Worm (Caenorhabditis elegans) whole organism, L3 larva: ENCODE data around the gene F22B5.4.

Experiments
- R02D3.7 ChIP-seq: fragments of 150-350 bp; optimal IDR thresholded peaks from 2 replicates; lab custom pipeline; 2014; ENCODE audit warnings: missing biosample characterization, missing genetic modification characterization
- ZK546.5 ChIP-seq: sonication (generic microtip); optimal IDR thresholded peaks from 2 replicates; lab custom pipeline; 2017; ENCODE audit warnings: missing biosample characterization, missing genetic modification characterization
- aly-2 ChIP-seq: fragments of 150-350 bp; optimal IDR thresholded peaks from 2 replicates; lab custom pipeline; 2014; ENCODE audit warnings: missing biosample characterization, missing genetic modification characterization
- ceh-16 ChIP-seq: sonication (generic microtip); optimal IDR thresholded peaks from 2 replicates; lab custom pipeline; 2017; ENCODE audit warnings: missing biosample characterization, missing genetic modification characterization
- ceh-28 ChIP-seq: fragments of 150-350 bp; optimal IDR thresholded peaks from 2 replicates; lab custom pipeline; 2014; ENCODE audit warnings: missing biosample characterization, missing genetic modification reagents, missing genetic modification characterization
- ceh-82 ChIP-seq: fragments of 150-350 bp; optimal IDR thresholded peaks from 2 replicates; lab custom pipeline; 2014; ENCODE audit warnings: missing biosample characterization, missing genetic modification characterization
- daf-12 ChIP-seq: fragments of 150-350 bp; optimal IDR thresholded peaks from 2 replicates; lab custom pipeline; 2014; ENCODE audit warnings: missing biosample characterization, missing genetic modification reagents, missing genetic modification characterization
- egl-5 ChIP-seq: fragments of 150-350 bp; optimal IDR thresholded peaks from 2 replicates; lab custom pipeline; 2017; ENCODE audit warnings: missing biosample characterization, missing genetic modification reagents, missing genetic modification characterization, inconsistent platforms
- elt-1 ChIP-seq: fragments of 150-350 bp; optimal IDR thresholded peaks from 2 replicates; lab custom pipeline; 2014; ENCODE audit warnings: missing biosample characterization, missing genetic modification characterization
- elt-2 ChIP-seq: sonication (generic microtip); optimal IDR thresholded peaks from 2 replicates; lab custom pipeline; 2016; ENCODE audit warnings: missing genetic modification reagents, mild to moderate bottlenecking, missing genetic modification characterization, missing compliant biosample characterization
- elt-3 ChIP-seq, 3 experiments: fragments of 150-350 bp in 1 of 3; sonication (generic microtip) in 2 of 3; optimal IDR thresholded peaks; 2 replicates in 2 of 3; 4 replicates in 1 of 3; lab custom pipeline; 2014 to 2017; ENCODE audit warnings: missing biosample characterization in 3 of 3, missing genetic modification characterization in 3 of 3
- fkh-2 ChIP-seq: fragments of 150-350 bp; optimal IDR thresholded peaks from 2 replicates; lab custom pipeline; 2014; ENCODE audit warnings: missing biosample characterization, missing genetic modification reagents, missing genetic modification characterization
- fos-1 ChIP-seq: fragments of 150-350 bp; optimal IDR thresholded peaks from 2 replicates; lab custom pipeline; 2014; ENCODE audit warnings: missing biosample characterization, missing genetic modification characterization
- hmg-11 ChIP-seq: sonication (generic microtip); optimal IDR thresholded peaks from 2 replicates; lab custom pipeline; 2016; ENCODE audit warnings: missing genetic modification characterization, missing compliant biosample characterization
- jun-1 ChIP-seq: fragments of 150-350 bp; optimal IDR thresholded peaks from 2 replicates; lab custom pipeline; 2014; ENCODE audit warnings: missing biosample characterization, missing genetic modification reagents, missing genetic modification characterization
- lin-15B ChIP-seq: fragments of 150-350 bp; optimal IDR thresholded peaks from 2 replicates; lab custom pipeline; 2014; ENCODE audit warnings: missing biosample characterization, missing genetic modification characterization
- lin-39 ChIP-seq: fragments of 150-350 bp; optimal IDR thresholded peaks from 2 replicates; lab custom pipeline; 2018; ENCODE audit warnings: missing biosample characterization, missing genetic modification reagents, missing genetic modification characterization
- mdl-1 ChIP-seq: fragments of 150-350 bp; optimal IDR thresholded peaks from 2 replicates; lab custom pipeline; 2014; ENCODE audit warnings: missing biosample characterization, missing genetic modification characterization
- nhr-11 ChIP-seq: fragments of 150-350 bp; optimal IDR thresholded peaks from 2 replicates; lab custom pipeline; 2014; ENCODE audit warnings: missing biosample characterization, missing genetic modification characterization
- nhr-23 ChIP-seq: fragments of 150-350 bp; optimal IDR thresholded peaks from 2 replicates; lab custom pipeline; 2014; ENCODE audit warnings: missing biosample characterization, missing genetic modification reagents, missing genetic modification characterization
- nhr-237 ChIP-seq: fragments of 150-350 bp; optimal IDR thresholded peaks from 2 replicates; lab custom pipeline; 2014; ENCODE audit warnings: missing biosample characterization, missing genetic modification characterization
- nhr-25 ChIP-seq: sonication (generic microtip); optimal IDR thresholded peaks from 2 replicates; lab custom pipeline; 2017; ENCODE audit warnings: missing biosample characterization, missing genetic modification characterization
- nhr-43 ChIP-seq: sonication (generic microtip); optimal IDR thresholded peaks from 2 replicates; lab custom pipeline; 2016; ENCODE audit warnings: mild to moderate bottlenecking, missing genetic modification characterization, missing compliant biosample characterization; ENCODE audit not compliant: poor library complexity, severe bottlenecking
- nhr-67 ChIP-seq: fragments of 150-350 bp; optimal IDR thresholded peaks from 2 replicates; lab custom pipeline; 2014; ENCODE audit warnings: missing biosample characterization, missing genetic modification characterization
- pha-4 ChIP-seq: fragments of 150-350 bp; optimal IDR thresholded peaks from 2 replicates; lab custom pipeline; 2014; ENCODE audit warnings: missing biosample characterization, missing genetic modification reagents, missing genetic modification characterization
- pqm-1 ChIP-seq: fragments of 150-350 bp; optimal IDR thresholded peaks from 2 replicates; lab custom pipeline; 2017; ENCODE audit warnings: missing biosample characterization, missing genetic modification characterization, inconsistent platforms
- sea-2 ChIP-seq: fragments of 150-350 bp; sonication (generic microtip); optimal IDR thresholded peaks from 4 replicates; lab custom pipeline; 2014; ENCODE audit warnings: missing biosample characterization, missing genetic modification reagents, missing genetic modification characterization
- skn-1 ChIP-seq: fragments of 150-350 bp; optimal IDR thresholded peaks from 2 replicates; lab custom pipeline; 2014; ENCODE audit warnings: missing biosample characterization, missing genetic modification characterization
- snpc-4 ChIP-seq: fragments of 150-350 bp; optimal IDR thresholded peaks from 2 replicates; lab custom pipeline; 2014; ENCODE audit warnings: missing biosample characterization, missing genetic modification characterization
- tbx-2 ChIP-seq: sonication (generic microtip); optimal IDR thresholded peaks from 2 replicates; lab custom pipeline; 2016; ENCODE audit warnings: mild to moderate bottlenecking, missing genetic modification characterization, missing compliant biosample characterization
- unc-39 ChIP-seq: sonication (generic microtip); optimal IDR thresholded peaks from 4 replicates; lab custom pipeline; 2017; ENCODE audit warnings: missing biosample characterization, missing genetic modification characterization
- unc-62 ChIP-seq: fragments of 150-350 bp; sonication (generic microtip); optimal IDR thresholded peaks from 4 replicates; lab custom pipeline; 2014; ENCODE audit warnings: missing biosample characterization, missing genetic modification reagents, missing genetic modification characterization
- zag-1 ChIP-seq: fragments of 150-350 bp; optimal IDR thresholded peaks from 2 replicates; lab custom pipeline; 2014; ENCODE audit warnings: missing biosample characterization, missing genetic modification characterization
- ztf-11 ChIP-seq: fragments of 150-350 bp; optimal IDR thresholded peaks from 2 replicates; lab custom pipeline; 2014; ENCODE audit warnings: missing biosample characterization, missing genetic modification characterization
- ztf-4 ChIP-seq: fragments of 150-350 bp; optimal IDR thresholded peaks from 2 replicates; lab custom pipeline; 2014; ENCODE audit warnings: missing biosample characterization, missing genetic modification characterization

Gene F22B5.4

ce11 chrII:8485603-8486002 is 36.1 kb downstream of the F22B5.4 start, which contains the start of gene gbh-2:
Gene gbh-2 (plus strand): TSS chrII:8485879.
- TF ChIP-seq ztf-4 (tag; lab: Kevin White, UChicago) (peak; percentile 48), skn-1 (tag; lab: Kevin White, UChicago) (peak; percentile 67), pha-4 (tag; lab: Kevin White, UChicago) (peak; percentile 11), jun-1 (tag; lab: Kevin White, UChicago) (peak; percentile 16), fos-1 (tag; lab: Kevin White, UChicago) (no peak), nhr-23 (tag; lab: Kevin White, UChicago) (peak; percentile 42), elt-2 (tag; lab: Kevin White, UChicago) (peak; percentile 93), snpc-4 (tag; lab: Kevin White, UChicago) (peak; percentile 9), nhr-43 (peak; percentile 46), elt-1 (tag; lab: Kevin White, UChicago) (no peak), aly-2 (tag; lab: Kevin White, UChicago) (no peak), pqm-1 (tag; lab: Kevin White, UChicago) (peak; percentile 95), nhr-25 (tag; lab: Kevin White, UChicago) (peak; percentile 63)
- TF ChIP-seq, all 47 proteins: peak for 10

- TF ChIP-seq unc-62 (GFP tag; lab: Kevin White, UChicago) (no peak), daf-12 (no peak), hmg-11 (no peak), ztf-11 (tag; lab: Kevin White, UChicago) (no peak), pha-4 (tag; lab: Kevin White, UChicago) (no peak), nhr-25 (tag; lab: Kevin White, UChicago) (no peak), elt-1 (tag; lab: Kevin White, UChicago) (no peak), R02D3.7 (tag; lab: Kevin White, UChicago) (no peak), nhr-67 (no peak)
Measured at ce11 chrII:8488123-8488522, 38.6 kb downstream of the F22B5.4 start.

- TF ChIP-seq nhr-25 (tag; lab: Kevin White, UChicago) (peak; percentile 1), snpc-4 (tag; lab: Kevin White, UChicago) (no peak), lin-15B (no peak), tbx-2 (tag; lab: Kevin White, UChicago) (no peak), ceh-82 (tag; lab: Kevin White, UChicago) (no peak), nhr-237 (tag; lab: Kevin White, UChicago) (no peak), elt-1 (tag; lab: Kevin White, UChicago) (peak; percentile 51), sea-2 (GFP tag; lab: Kevin White, UChicago) (no peak)
Measured at ce11 chrII:8494228-8494717, 44.8 kb downstream of the F22B5.4 start, which contains the start of gene M05D6.9. Gene M05D6.9 (plus strand): TSS chrII:8494278.

ce11 chrII:8496184-8496583 is 46.7 kb downstream of the F22B5.4 start:
- TF ChIP-seq nhr-67 (no peak), ztf-11 (tag; lab: Kevin White, UChicago) (no peak), unc-39 (tag; lab: Kevin White, UChicago) (no peak), fkh-2 (tag; lab: Kevin White, UChicago) (no peak), nhr-23 (tag; lab: Kevin White, UChicago) (no peak), nhr-11 (tag; lab: Kevin White, UChicago) (no peak), egl-5 (peak; percentile 13), ceh-82 (tag; lab: Kevin White, UChicago) (no peak), lin-39 (tag; lab: Kevin White, UChicago) (peak; percentile 31), unc-62 (GFP tag; lab: Kevin White, UChicago) (no peak), ZK546.5 (no peak), ceh-16 (tag; lab: Kevin White, UChicago) (no peak), elt-3 (tag; optimal IDR thresholded peaks at IDR 0.05; lab: Kevin White, UChicago) (no peak), elt-1 (tag; lab: Kevin White, UChicago) (no peak), aly-2 (tag; lab: Kevin White, UChicago) (no peak), fos-1 (tag; lab: Kevin White, UChicago) (no peak), zag-1 (tag; lab: Kevin White, UChicago) (no peak), jun-1 (tag; lab: Kevin White, UChicago) (no peak)

- TF ChIP-seq tbx-2 (tag; lab: Kevin White, UChicago) (no peak), ZK546.5 (no peak), skn-1 (tag; lab: Kevin White, UChicago) (no peak), ztf-11 (tag; lab: Kevin White, UChicago) (no peak), mdl-1 (no peak), nhr-43 (no peak), nhr-11 (tag; lab: Kevin White, UChicago) (no peak), ceh-28 (tag; lab: Kevin White, UChicago) (no peak)
Measured at ce11 chrII:8498173-8498572, 48.7 kb downstream of the F22B5.4 start.
